Worm (Caenorhabditis elegans): Measurements from ENCODE around the gene ZC487.2.

DNA sequence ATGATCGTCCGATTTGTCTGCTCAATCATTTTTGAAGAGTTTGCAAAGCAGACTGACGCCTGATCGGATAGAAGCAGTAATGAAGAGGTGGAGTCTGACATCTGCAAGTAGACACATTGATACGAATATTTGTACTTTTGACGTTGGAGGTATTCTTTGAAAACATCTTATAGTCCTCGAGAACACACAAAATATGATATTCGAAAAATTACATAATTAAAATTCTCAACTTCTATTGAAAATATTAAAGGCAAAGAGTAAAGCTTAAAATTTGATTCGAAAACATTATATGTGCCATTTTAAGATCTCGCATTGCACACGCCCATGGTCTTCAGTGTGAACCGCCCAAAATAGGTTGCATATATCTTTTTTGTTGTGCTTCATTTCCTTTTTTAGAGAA is at the start of gene ZC487.2:
- TF ChIP-seq rnt-1 (tag; optimal IDR thresholded peaks at IDR 0.05) (no peak), snpc-4 (tag; optimal IDR thresholded peaks at IDR 0.05) (no peak), sup-37 (GFP tag; optimal IDR thresholded peaks at IDR 0.05) (no peak), ama-1 (optimal IDR thresholded peaks at IDR 0.05) (no peak), lsy-2 (tag; optimal IDR thresholded peaks at IDR 0.05) (no peak), Y116A8C.19 (tag; optimal IDR thresholded peaks at IDR 0.05; ENCODE audit: borderline replicate concordance) (no peak), mep-1 (tag; optimal IDR thresholded peaks at IDR 0.05) (no peak), nhr-77 (tag; optimal IDR thresholded peaks at IDR 0.05) (no peak), nhr-76 (tag; optimal IDR thresholded peaks at IDR 0.05) (no peak)
